Worm (Caenorhabditis elegans): Measurements from ENCODE around the gene T13H5.1.

DNA sequence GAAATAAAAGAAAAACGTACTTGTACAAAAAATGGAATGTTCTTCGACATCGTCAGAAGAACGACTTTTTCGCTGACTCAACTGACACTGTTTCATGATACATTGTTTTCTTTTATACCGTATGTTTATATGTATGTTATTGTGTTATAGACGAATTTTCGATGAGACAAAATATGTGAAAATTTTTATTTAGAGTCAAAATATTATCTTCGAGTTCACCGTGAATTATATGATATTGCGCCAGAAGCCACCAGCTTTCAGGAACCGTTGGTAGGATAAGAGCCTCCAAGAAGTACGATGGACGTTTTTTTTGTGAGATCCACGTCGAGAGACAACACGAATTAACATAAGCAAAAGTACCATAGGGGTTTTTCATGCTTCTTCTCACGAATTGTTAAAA, 52.8 kb downstream of the T13H5.1 start, which contains the start of gene F22B5.6:
- TF ChIP-seq tab-1 (GFP tag; IDR thresholded peaks at IDR 0.05) (no peak), klf-2 (GFP tag; conservative IDR thresholded peaks at IDR 0.05) (no peak), flt-1 (GFP tag; IDR thresholded peaks at IDR 0.05) (no peak), med-1 (GFP tag; optimal IDR thresholded peaks at IDR 0.05; ENCODE audit: insufficient read depth) (no peak), cog-1 (tag; optimal IDR thresholded peaks at IDR 0.05) (no peak), T22C8.4 (GFP tag; IDR thresholded peaks at IDR 0.05) (no peak), ref-1 (GFP tag; conservative IDR thresholded peaks at IDR 0.05) (no peak)

Data from whole organism, midembryonic.